Fruit fly (Drosophila melanogaster) Kc167 (cell line): ENCODE results near the gene CG6051.

Source experiments
- Myc ChIP-seq: fragments of >200 bp; optimal IDR thresholded peaks from 2 replicates; lab custom pipeline; 2017; ENCODE audit warnings: missing external identifiers
- Sin3A ChIP-seq: fragments of >200 bp; optimal IDR thresholded peaks from 2 replicates; lab custom pipeline; 2018; ENCODE audit warnings: missing external identifiers
- h ChIP-seq: fragments of >200 bp; optimal IDR thresholded peaks from 3 replicates; lab custom pipeline; 2018; ENCODE audit warnings: missing external identifiers
- insv ChIP-seq: fragments of >200 bp; optimal IDR thresholded peaks from 3 replicates; lab custom pipeline; 2018; ENCODE audit warnings: missing external identifiers
- psq ChIP-seq: fragments of >200 bp; optimal IDR thresholded peaks from 2 replicates; lab custom pipeline; 2017; ENCODE audit warnings: missing external identifiers
- ttk ChIP-seq: sonication (Bioruptor generic); optimal IDR thresholded peaks from 2 replicates; lab custom pipeline; 2017; ENCODE audit warnings: missing external identifiers

Gene CG6051

dm6 chr3R:27129580-27130385, 21.1 kb downstream of the CG6051 start:
- no peak for TF ChIP-seq psq (lab: Kevin White, UChicago)
- TF ChIP-seq ttk (lab: Kevin White, UChicago): no peak
- no peak for TF ChIP-seq Sin3A (lab: Kevin White, UChicago)

dm6 chr3R:27128723-27129122, 22.1 kb downstream of the CG6051 start:
- TF ChIP-seq Sin3A (lab: Kevin White, UChicago) (no peak), insv (no peak), Myc (lab: Kevin White, UChicago) (no peak), psq (lab: Kevin White, UChicago) (no peak), ttk (lab: Kevin White, UChicago) (no peak), h (no peak)

dm6 chr3R:27124588-27124987, 26.3 kb downstream of the CG6051 start, which contains the start of gene CG6059:
TSS of gene CG6059 (minus strand) at chr3R:27124688.
- TF ChIP-seq Sin3A (lab: Kevin White, UChicago) (no peak), ttk (lab: Kevin White, UChicago) (no peak), psq (lab: Kevin White, UChicago) (no peak), h (no peak), Myc (lab: Kevin White, UChicago) (no peak), insv (no peak)

dm6 chr3R:27118346-27118745, 32.5 kb downstream of the CG6051 start, which contains the start of gene CG5882:
TSS of gene CG5882 (plus strand) at chr3R:27118646.
- TF ChIP-seq Sin3A (lab: Kevin White, UChicago): no peak
- no peak for TF ChIP-seq psq (lab: Kevin White, UChicago)
- no peak for TF ChIP-seq Myc (lab: Kevin White, UChicago)
- no peak for TF ChIP-seq h
- no peak for TF ChIP-seq insv
- TF ChIP-seq ttk (lab: Kevin White, UChicago): no peak

dm6 chr3R:27116465-27117092, 34.3 kb downstream of the CG6051 start, which contains the start of the genes CG6066 and CG5880:
TSS of gene CG6066 (minus strand) at chr3R:27116707.
TSS of gene CG5880 (plus strand) at chr3R:27116745.
- no peak for TF ChIP-seq psq (lab: Kevin White, UChicago)
- no peak for TF ChIP-seq insv
- TF ChIP-seq ttk (lab: Kevin White, UChicago): no peak
- TF ChIP-seq h: no peak
- no peak for TF ChIP-seq Sin3A (lab: Kevin White, UChicago)
- no peak for TF ChIP-seq Myc (lab: Kevin White, UChicago)

- TF ChIP-seq Myc (lab: Kevin White, UChicago) (no peak), insv (no peak), Sin3A (lab: Kevin White, UChicago) (no peak), h (no peak), ttk (lab: Kevin White, UChicago) (no peak), psq (lab: Kevin White, UChicago) (no peak)
These were observed 38.9 kb downstream of the CG6051 start, which contains the start of the genes gb and CG5815 for dm6 chr3R:27111784-27112602. TSS of gene gb (minus strand) at chr3R:27112270. TSS of gene CG5815 (plus strand) at chr3R:27112566.

- no peak for TF ChIP-seq insv
- TF ChIP-seq Myc (lab: Kevin White, UChicago): no peak
- no peak for TF ChIP-seq psq (lab: Kevin White, UChicago)
- TF ChIP-seq ttk (lab: Kevin White, UChicago): no peak
- TF ChIP-seq Sin3A (lab: Kevin White, UChicago): no peak
- TF ChIP-seq h: no peak
These were observed 41.4 kb downstream of the CG6051 start for dm6 chr3R:27109458-27109857.

- no peak for TF ChIP-seq insv
These were observed 42.8 kb downstream of the CG6051 start for dm6 chr3R:27108111-27108510.

- TF ChIP-seq Sin3A (lab: Kevin White, UChicago) (no peak), ttk (lab: Kevin White, UChicago) (no peak), psq (lab: Kevin White, UChicago) (no peak), h (no peak), insv (no peak), Myc (lab: Kevin White, UChicago) (no peak)
These were observed 44.7 kb downstream of the CG6051 start, which contains the start of gene CAH9 for dm6 chr3R:27106134-27106694. TSS of gene CAH9 (minus strand) at chr3R:27106184.

- no peak for TF ChIP-seq insv
These were observed 45.4 kb downstream of the CG6051 start for dm6 chr3R:27105439-27105838.

dm6 chr3R:27100930-27101329, 49.9 kb downstream of the CG6051 start, which contains the start of gene Jhbp11:
TSS of gene Jhbp11 (plus strand) at chr3R:27101230.
- TF ChIP-seq h: no peak
- no peak for TF ChIP-seq insv
- TF ChIP-seq psq (lab: Kevin White, UChicago): no peak
- TF ChIP-seq Myc (lab: Kevin White, UChicago): no peak
- no peak for TF ChIP-seq ttk (lab: Kevin White, UChicago)
- TF ChIP-seq Sin3A (lab: Kevin White, UChicago): no peak
